Worm (Caenorhabditis elegans) whole organism, late embryonic: ENCODE measurements around the gene amt-4.

Source experiments
- C38D4.7 ChIP-seq: fragments of 200-800 bp; sonication (Bioruptor generic); optimal IDR thresholded peaks from 2 replicates; lab custom pipeline; 2018; ENCODE audit warnings: mild to moderate bottlenecking, missing genetic modification characterization, moderate library complexity, missing compliant biosample characterization
- F13H6.1 ChIP-seq: sonication (generic microtip); optimal IDR thresholded peaks from 2 replicates; lab custom pipeline; 2016; ENCODE audit warnings: missing genetic modification characterization, missing compliant biosample characterization
- K02D7.2 ChIP-seq: sonication (generic microtip); optimal IDR thresholded peaks from 2 replicates; lab custom pipeline; 2017; ENCODE audit warnings: mild to moderate bottlenecking, missing genetic modification characterization, missing compliant biosample characterization
- T23F11.4 ChIP-seq: fragments of 200-800 bp; sonication (Bioruptor generic); optimal IDR thresholded peaks from 2 replicates; lab custom pipeline; 2018; ENCODE audit warnings: mild to moderate bottlenecking, missing genetic modification characterization, missing compliant biosample characterization
- Y22D7AL.16 ChIP-seq: sonication (generic microtip); optimal IDR thresholded peaks from 2 replicates; lab custom pipeline; 2016; ENCODE audit warnings: missing genetic modification characterization, missing compliant biosample characterization
- ahr-1 ChIP-seq: sonication (generic microtip); optimal IDR thresholded peaks from 2 replicates; lab custom pipeline; 2016; ENCODE audit warnings: missing genetic modification characterization, missing compliant biosample characterization
- ceh-14 ChIP-seq: sonication (generic microtip); optimal IDR thresholded peaks from 2 replicates; lab custom pipeline; 2016; ENCODE audit warnings: missing genotype, missing genetic modification characterization, missing compliant biosample characterization
- ceh-18 ChIP-seq: sonication (generic microtip); optimal IDR thresholded peaks from 2 replicates; lab custom pipeline; 2016; ENCODE audit warnings: missing genetic modification characterization, missing compliant biosample characterization
- ceh-19 ChIP-seq: fragments of 200-800 bp; sonication (Bioruptor generic); optimal IDR thresholded peaks from 2 replicates; lab custom pipeline; 2018; ENCODE audit warnings: mild to moderate bottlenecking, missing genetic modification characterization, missing compliant biosample characterization
- ceh-2 ChIP-seq: sonication (generic microtip); optimal IDR thresholded peaks from 2 replicates; lab custom pipeline; 2016; ENCODE audit warnings: missing genotype, missing genetic modification characterization, missing compliant biosample characterization
- ceh-24 ChIP-seq: sonication (generic microtip); optimal IDR thresholded peaks from 2 replicates; lab custom pipeline; 2016; ENCODE audit warnings: mild to moderate bottlenecking, missing genetic modification characterization, missing compliant biosample characterization
- ceh-30 ChIP-seq: fragments of 150-350 bp; optimal IDR thresholded peaks from 2 replicates; lab custom pipeline; 2014; ENCODE audit warnings: missing biosample characterization, missing genetic modification characterization
- ceh-31 ChIP-seq: sonication (generic microtip); optimal IDR thresholded peaks from 2 replicates; lab custom pipeline; 2016; ENCODE audit warnings: missing genetic modification characterization, missing compliant biosample characterization
- ceh-34 ChIP-seq: sonication (generic microtip); optimal IDR thresholded peaks from 2 replicates; lab custom pipeline; 2016; ENCODE audit warnings: mild to moderate bottlenecking, missing genetic modification characterization, missing compliant biosample characterization
- ceh-45 ChIP-seq: fragments of 200-800 bp; sonication (Bioruptor generic); IDR thresholded peaks from 2 replicates; pipeline ENCODE4 v1.3.6; 2022; ENCODE audit warnings: missing genetic modification reagents, missing genetic modification characterization, missing compliant biosample characterization
- ceh-48 ChIP-seq: sonication (generic microtip); optimal IDR thresholded peaks from 2 replicates; lab custom pipeline; 2016; ENCODE audit warnings: missing genetic modification characterization, inconsistent platforms, missing compliant biosample characterization
- ceh-6 ChIP-seq: fragments of 200-800 bp; sonication (Bioruptor generic); optimal IDR thresholded peaks from 2 replicates; lab custom pipeline; 2018; ENCODE audit warnings: mild to moderate bottlenecking, missing genetic modification characterization, missing compliant biosample characterization
- che-1 ChIP-seq: sonication (generic microtip); optimal IDR thresholded peaks from 2 replicates; lab custom pipeline; 2016; ENCODE audit warnings: mild to moderate bottlenecking, missing genetic modification characterization, missing compliant biosample characterization
- elt-2 ChIP-seq: sonication (generic microtip); optimal IDR thresholded peaks from 2 replicates; lab custom pipeline; 2016; ENCODE audit warnings: missing genetic modification reagents, missing genetic modification characterization, missing compliant biosample characterization
- elt-4 ChIP-seq: sonication (generic microtip); optimal IDR thresholded peaks from 2 replicates; lab custom pipeline; 2016; ENCODE audit warnings: missing genetic modification characterization, missing compliant biosample characterization
- fkh-6 ChIP-seq: sonication (generic microtip); optimal IDR thresholded peaks from 2 replicates; lab custom pipeline; 2016; ENCODE audit warnings: missing genetic modification characterization, missing compliant biosample characterization
- gmeb-2 ChIP-seq: sonication (generic microtip); optimal IDR thresholded peaks from 2 replicates; lab custom pipeline; 2016; ENCODE audit warnings: missing genetic modification characterization, inconsistent platforms, missing compliant biosample characterization
- hlh-13 ChIP-seq: fragments of 200-800 bp; sonication (Bioruptor generic); optimal IDR thresholded peaks from 2 replicates; lab custom pipeline; 2018; ENCODE audit warnings: mild to moderate bottlenecking, missing genetic modification characterization, missing compliant biosample characterization
- hlh-30 ChIP-seq: sonication (generic microtip); optimal IDR thresholded peaks from 2 replicates; lab custom pipeline; 2017; ENCODE audit warnings: antibody characterized with exemption, missing genetic modification characterization, missing compliant biosample characterization; ENCODE audit not compliant: insufficient read depth
- hlh-6 ChIP-seq: sonication (generic microtip); optimal IDR thresholded peaks from 2 replicates; lab custom pipeline; 2016; ENCODE audit warnings: missing genotype, missing genetic modification characterization, missing compliant biosample characterization
- hlh-8 ChIP-seq: sonication (generic microtip); optimal IDR thresholded peaks from 2 replicates; lab custom pipeline; 2016; ENCODE audit warnings: missing genotype, missing genetic modification characterization, missing compliant biosample characterization
- lin-11 ChIP-seq: fragments of 200-800 bp; sonication (Bioruptor generic); optimal IDR thresholded peaks from 2 replicates; lab custom pipeline; 2018; ENCODE audit warnings: mild to moderate bottlenecking, missing genetic modification characterization, missing compliant biosample characterization
- mec-3 ChIP-seq: sonication (generic microtip); optimal IDR thresholded peaks from 2 replicates; lab custom pipeline; 2016; ENCODE audit warnings: borderline replicate concordance, missing genetic modification characterization, missing compliant biosample characterization
- nfya-1 ChIP-seq: sonication (generic microtip); optimal IDR thresholded peaks from 2 replicates; lab custom pipeline; 2017; ENCODE audit warnings: missing genetic modification characterization, mild to moderate bottlenecking, missing compliant biosample characterization, antibody characterized with exemption, moderate library complexity
- nhr-232 ChIP-seq: sonication (generic microtip); optimal IDR thresholded peaks from 2 replicates; lab custom pipeline; 2016; ENCODE audit warnings: missing genetic modification characterization, missing compliant biosample characterization
- pag-3 ChIP-seq: sonication (generic microtip); optimal IDR thresholded peaks from 2 replicates; lab custom pipeline; 2016; ENCODE audit warnings: missing compliant biosample characterization, missing genetic modification characterization, borderline replicate concordance
- pat-9 ChIP-seq: fragments of 200-800 bp; sonication (Bioruptor generic); optimal IDR thresholded peaks from 2 replicates; lab custom pipeline; 2018; ENCODE audit warnings: mild to moderate bottlenecking, missing genetic modification characterization, moderate library complexity, missing compliant biosample characterization
- pha-2 ChIP-seq: sonication (generic microtip); optimal IDR thresholded peaks from 2 replicates; lab custom pipeline; 2017; ENCODE audit warnings: mild to moderate bottlenecking, missing genetic modification characterization, missing compliant biosample characterization
- pha-4 ChIP-seq: fragments of 150-350 bp; optimal IDR thresholded peaks from 2 replicates; lab custom pipeline; 2018; ENCODE audit warnings: missing biosample characterization, missing genetic modification reagents, missing genetic modification characterization
- ref-2 ChIP-seq: sonication (generic microtip); optimal IDR thresholded peaks from 2 replicates; lab custom pipeline; 2016; ENCODE audit warnings: missing genetic modification characterization, missing compliant biosample characterization
- rnt-1 ChIP-seq: sonication (generic microtip); optimal IDR thresholded peaks from 2 replicates; lab custom pipeline; 2016; ENCODE audit warnings: missing genetic modification characterization, missing compliant biosample characterization
- sdc-2 ChIP-seq: sonication (generic microtip); optimal IDR thresholded peaks from 2 replicates; lab custom pipeline; 2016; ENCODE audit warnings: missing genotype, missing genetic modification characterization, missing compliant biosample characterization
- sox-2 ChIP-seq: fragments of 200-800 bp; sonication (Bioruptor generic); IDR thresholded peaks from 2 replicates; pipeline ENCODE4 v1.3.6; 2022; ENCODE audit warnings: missing genetic modification reagents, missing genetic modification characterization, missing compliant biosample characterization
- sox-4 ChIP-seq: sonication (generic microtip); optimal IDR thresholded peaks from 2 replicates; lab custom pipeline; 2017; ENCODE audit warnings: mild to moderate bottlenecking, missing genetic modification characterization, inconsistent platforms, missing compliant biosample characterization
- syd-9 ChIP-seq: sonication (generic microtip); optimal IDR thresholded peaks from 2 replicates; lab custom pipeline; 2016; ENCODE audit warnings: mild to moderate bottlenecking, missing genetic modification characterization, moderate library complexity, missing compliant biosample characterization
- tbx-2 ChIP-seq: sonication (generic microtip); optimal IDR thresholded peaks from 2 replicates; lab custom pipeline; 2016; ENCODE audit warnings: missing genetic modification characterization, missing compliant biosample characterization
- ttx-3 ChIP-seq: sonication (generic microtip); optimal IDR thresholded peaks from 2 replicates; lab custom pipeline; 2016; ENCODE audit warnings: missing genetic modification reagents, missing genetic modification characterization, missing compliant biosample characterization
- unc-42 ChIP-seq: sonication (generic microtip); optimal IDR thresholded peaks from 2 replicates; lab custom pipeline; 2016; ENCODE audit warnings: missing genotype, missing genetic modification characterization, missing compliant biosample characterization
- unc-55 ChIP-seq: sonication (generic microtip); optimal IDR thresholded peaks from 2 replicates; lab custom pipeline; 2017; ENCODE audit warnings: missing biosample characterization, missing genetic modification reagents, missing genetic modification characterization
- ztf-16 ChIP-seq: sonication (generic microtip); optimal IDR thresholded peaks from 2 replicates; lab custom pipeline; 2017; ENCODE audit warnings: missing genetic modification characterization, missing compliant biosample characterization

amt-4 gene

DNA sequence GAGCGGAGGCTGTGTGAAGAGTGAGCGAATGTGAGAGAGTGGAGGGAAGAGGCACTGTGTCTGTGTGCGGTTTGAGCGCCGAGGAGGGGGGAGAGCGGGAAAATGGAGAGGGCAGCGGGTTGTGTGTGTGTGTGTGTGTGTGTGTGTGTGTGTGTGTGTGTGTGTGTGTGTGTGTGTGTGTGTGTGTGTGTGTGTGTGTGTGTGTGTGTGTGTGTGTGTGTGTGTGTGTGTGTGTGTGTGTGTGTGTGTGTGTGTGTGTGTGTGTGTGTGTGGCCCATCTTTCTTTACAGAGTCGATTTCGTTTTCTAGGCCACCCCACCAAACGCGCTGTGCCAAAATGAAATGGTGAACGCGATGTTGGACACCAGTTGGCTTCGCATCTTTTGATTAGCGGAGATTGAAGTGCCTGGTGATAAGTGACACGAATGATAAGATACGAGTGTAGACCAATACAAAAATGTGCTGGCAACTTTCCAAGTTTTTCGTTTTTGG is 41.3 kb downstream of the amt-4 start:
- TF ChIP-seq hlh-13 (peak; percentile 9), sox-4 (peak; percentile 73), K02D7.2 (tag; lab: Kevin White, UChicago) (peak; percentile 36), gmeb-2 (tag; lab: Kevin White, UChicago) (peak; percentile 73), ceh-34 (tag; lab: Kevin White, UChicago) (peak; percentile 56), sox-2 (peak; percentile 14; the same call in 1 of the 2 replicates), unc-55 (GFP tag; lab: Kevin White, UChicago) (peak; percentile 41), pha-2 (tag; lab: Kevin White, UChicago) (peak; percentile 72), ztf-16 (tag; lab: Kevin White, UChicago) (peak; percentile 57), F13H6.1 (tag; lab: Kevin White, UChicago) (peak; percentile 39), ceh-48 (tag; lab: Kevin White, UChicago) (peak; percentile 32), ceh-18 (tag; lab: Kevin White, UChicago) (peak; percentile 86), ref-2 (tag; lab: Kevin White, UChicago) (peak; percentile 54), unc-42 (tag; lab: Kevin White, UChicago) (peak; percentile 72), sdc-2 (tag; lab: Kevin White, UChicago) (peak; percentile 51), ahr-1 (peak; percentile 13), ceh-45 (GFP tag; lab: Robert Waterston, UW) (0 out of 2 replicates have a peak, but pooled peaks have one; percentile 41), nfya-1 (tag; lab: Kevin White, UChicago) (peak; percentile 48), C38D4.7 (GFP tag; lab: Kevin White, UChicago) (peak; percentile 63), ceh-2 (peak; percentile 32), T23F11.4 (GFP tag; lab: Kevin White, UChicago) (peak; percentile 87), hlh-30 (peak; percentile 8), tbx-2 (tag; lab: Kevin White, UChicago) (peak; percentile 53), ceh-14 (tag; lab: Kevin White, UChicago) (peak; percentile 21), Y22D7AL.16 (peak; percentile 44), pat-9 (tag; lab: Kevin White, UChicago) (peak; percentile 86), ceh-6 (GFP tag; lab: Kevin White, UChicago) (peak; percentile 80), rnt-1 (tag; lab: Kevin White, UChicago) (peak; percentile 56), ceh-19 (peak; percentile 85), ceh-31 (tag; lab: Kevin White, UChicago) (peak; percentile 70), che-1 (tag; lab: Kevin White, UChicago) (peak; percentile 61), lin-11 (tag; lab: Kevin White, UChicago) (peak; percentile 51), ceh-24 (peak; percentile 37)

DNA sequence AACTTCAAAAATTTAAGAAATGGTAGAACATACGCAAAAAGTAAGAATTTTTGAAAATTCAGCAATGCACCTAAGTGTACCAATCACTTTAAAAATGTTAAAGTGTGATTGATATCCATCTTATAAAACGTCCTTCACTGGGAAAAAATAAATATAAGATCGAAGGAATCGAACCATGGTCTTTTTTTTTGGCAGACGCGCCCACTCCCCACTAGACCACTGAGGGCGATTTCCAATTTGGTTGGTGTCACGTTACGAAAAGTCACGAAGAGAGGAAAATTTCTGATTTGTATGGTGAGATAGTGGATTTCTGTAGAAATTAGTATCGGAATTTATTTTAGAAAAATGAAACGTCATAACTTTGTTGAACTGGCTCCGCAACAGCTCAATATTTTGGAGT is 42.2 kb downstream of the amt-4 start:
- TF ChIP-seq ceh-45 (GFP tag; lab: Robert Waterston, UW) (no peak), pha-2 (tag; lab: Kevin White, UChicago) (no peak), hlh-8 (tag; lab: Kevin White, UChicago) (no peak), ceh-30 (tag; lab: Kevin White, UChicago) (no peak), ceh-14 (tag; lab: Kevin White, UChicago) (no peak), mec-3 (no peak), rnt-1 (tag; lab: Kevin White, UChicago) (no peak), pha-4 (tag; lab: Kevin White, UChicago) (no peak), ttx-3 (no peak), syd-9 (tag; lab: Kevin White, UChicago) (no peak), pag-3 (no peak), nhr-232 (tag; lab: Kevin White, UChicago) (no peak), hlh-6 (tag; lab: Kevin White, UChicago) (no peak), Y22D7AL.16 (no peak), elt-2 (tag; lab: Kevin White, UChicago) (no peak), pat-9 (tag; lab: Kevin White, UChicago) (no peak), elt-4 (tag; lab: Kevin White, UChicago) (no peak), fkh-6 (no peak), F13H6.1 (tag; lab: Kevin White, UChicago) (no peak)
